Fruit fly (Drosophila melanogaster): Measurements from ENCODE around the gene Aven.

The Aven gene

DNA sequence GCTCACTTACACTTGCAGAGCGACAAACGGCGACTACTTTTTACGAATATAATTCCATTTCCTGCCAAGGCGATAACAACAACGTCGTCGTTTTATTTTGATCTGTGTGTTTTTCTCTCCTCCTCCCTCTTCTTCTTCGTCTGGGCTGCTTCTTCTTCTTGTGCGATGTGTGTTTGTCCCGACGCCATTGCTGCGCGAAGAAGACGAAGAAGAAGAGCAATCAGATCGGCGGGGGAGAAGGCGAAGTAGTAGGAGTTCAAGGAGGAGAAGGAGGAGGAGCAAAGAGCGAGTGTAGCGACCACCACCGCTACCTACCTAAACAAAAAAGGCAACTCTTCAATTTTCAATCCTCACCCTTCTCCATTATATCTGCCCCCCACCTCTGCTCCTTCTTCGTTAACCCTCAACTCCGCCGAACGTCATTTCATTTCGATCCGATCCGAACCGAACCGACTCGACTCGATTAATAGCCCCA is 34.1 kb upstream of the Aven start (continued):
- TF ChIP-seq CG13424 (tag; optimal IDR thresholded peaks at IDR 0.05) = no peak
- TF ChIP-seq nom (GFP tag; optimal IDR thresholded peaks at IDR 0.05) = peak; percentile 78
- TF ChIP-seq sens-2 (GFP tag; IDR thresholded peaks at IDR 0.05) = no peak
- TF ChIP-seq crol (GFP tag; IDR thresholded peaks at IDR 0.05) = peak; percentile 79
- TF ChIP-seq pnt (GFP tag; optimal IDR thresholded peaks at IDR 0.05) = no peak
- TF ChIP-seq CoRest (tag; optimal IDR thresholded peaks at IDR 0.05) = no peak
- 0 out of 4 replicates have a peak, but pooled peaks have one; percentile 41 for TF ChIP-seq chinmo (GFP tag; IDR thresholded peaks at IDR 0.05; ENCODE audit: partially characterized antibody)
- TF ChIP-seq CG6813 (GFP tag; optimal IDR thresholded peaks at IDR 0.05) = no peak
- TF ChIP-seq CG17186 (GFP tag; optimal IDR thresholded peaks at IDR 0.05) = no peak
- TF ChIP-seq twi (tag; optimal IDR thresholded peaks at IDR 0.05) = peak; percentile 41
- peak; percentile 60 for TF ChIP-seq Deaf1 (tag; optimal IDR thresholded peaks at IDR 0.05)
- no peak for TF ChIP-seq fd96Cb (tag; optimal IDR thresholded peaks at IDR 0.05)
- no peak for TF ChIP-seq grau (tag; optimal IDR thresholded peaks at IDR 0.05)
- no peak for TF ChIP-seq Dref (GFP tag; IDR thresholded peaks at IDR 0.05)
- TF ChIP-seq ttk (GFP tag; IDR thresholded peaks at IDR 0.05) = no peak
- TF ChIP-seq ATbp (GFP tag; optimal IDR thresholded peaks at IDR 0.05) = no peak
- TF ChIP-seq CG17359 (tag; optimal IDR thresholded peaks at IDR 0.05) = no peak
- TF ChIP-seq onecut (GFP tag; IDR thresholded peaks at IDR 0.05) = no peak
- TF ChIP-seq Dip3 (GFP tag; optimal IDR thresholded peaks at IDR 0.05) = no peak
- no peak for TF ChIP-seq jumu (GFP tag; optimal IDR thresholded peaks at IDR 0.05)
- no peak for TF ChIP-seq trem (tag; optimal IDR thresholded peaks at IDR 0.05)
- peak in 1 of 2 experiments; percentile 9 for TF ChIP-seq insv (GFP tag; optimal IDR thresholded peaks at IDR 0.05)
- 0 out of 3 replicates have a peak, but pooled peaks have one; percentile 17 for TF ChIP-seq Opbp (GFP tag; IDR thresholded peaks at IDR 0.05; ENCODE audit: partially characterized antibody)
- TF ChIP-seq CG11696 (GFP tag; IDR thresholded peaks at IDR 0.05) = no peak
- TF ChIP-seq psq (GFP tag; optimal IDR thresholded peaks at IDR 0.05) = peak; percentile 46
- TF ChIP-seq CHES-1-like (GFP tag; optimal IDR thresholded peaks at IDR 0.05) = no peak
- TF ChIP-seq CG15696 (tag; optimal IDR thresholded peaks at IDR 0.05) = no peak
- no peak for TF ChIP-seq p53 (GFP tag; optimal IDR thresholded peaks at IDR 0.05)
- TF ChIP-seq zf30C (GFP tag; optimal IDR thresholded peaks at IDR 0.05) = peak; percentile 31
- TF ChIP-seq CG8359 (GFP tag; optimal IDR thresholded peaks at IDR 0.05; ENCODE audit: borderline replicate concordance) = no peak
- TF ChIP-seq kni (GFP tag; optimal IDR thresholded peaks at IDR 0.05) = peak; percentile 86
- TF ChIP-seq CG1647 (GFP tag; optimal IDR thresholded peaks at IDR 0.05) = no peak

dm6 chrX:12662679-12663463 is 33.4 kb upstream of the Aven start:
- TF ChIP-seq Oli (tag; optimal IDR thresholded peaks at IDR 0.05) (peak; percentile 13), Myb (GFP tag; optimal IDR thresholded peaks at IDR 0.05) (no peak), CG12744 (GFP tag; optimal IDR thresholded peaks at IDR 0.05) (no peak), salm (tag; optimal IDR thresholded peaks at IDR 0.05) (no peak), C15 (GFP tag; IDR thresholded peaks at IDR 0.05) (no peak), Atf-2 (GFP tag; optimal IDR thresholded peaks at IDR 0.05) (no peak), CG10979 (tag; optimal IDR thresholded peaks at IDR 0.05) (peak; percentile 41), eve (GFP tag; optimal IDR thresholded peaks at IDR 0.05) (peak in 1 of 2 experiments; percentile 17), vfl (GFP tag; optimal IDR thresholded peaks at IDR 0.05) (no peak), unc-4 (GFP tag; IDR thresholded peaks at IDR 0.05; ENCODE audit: partially characterized antibody) (no peak), aop (GFP tag; IDR thresholded peaks at IDR 0.05) (no peak), Sin3A (optimal IDR thresholded peaks at IDR 0.05) (no peak), mam (GFP tag; optimal IDR thresholded peaks at IDR 0.05) (no peak), H2.0 (GFP tag; IDR thresholded peaks at IDR 0.05) (no peak), Neu2 (GFP tag; optimal IDR thresholded peaks at IDR 0.05; ENCODE audit: borderline replicate concordance) (no peak), abd-A (tag; optimal IDR thresholded peaks at IDR 0.05) (no peak), sens (GFP tag) (peak; percentile 44), Dll (GFP tag; IDR thresholded peaks at IDR 0.05; ENCODE audit: partially characterized antibody) (no peak), Pdp1 (GFP tag; optimal IDR thresholded peaks at IDR 0.05) (no peak)
